Worm (Caenorhabditis elegans) whole organism, L3 larva: ENCODE results near the gene abt-1.

ENCODE experiments used
- ceh-82 ChIP-seq: fragments of 150-350 bp; optimal IDR thresholded peaks from 2 replicates; lab custom pipeline; 2014; ENCODE audit warnings: missing biosample characterization, missing genetic modification characterization
- egl-27 ChIP-seq: sonication (generic microtip); optimal IDR thresholded peaks from 4 replicates; lab custom pipeline; 2017; ENCODE audit warnings: missing biosample characterization, missing genetic modification reagents, missing genetic modification characterization
- fkh-10 ChIP-seq: sonication (generic microtip); optimal IDR thresholded peaks from 2 replicates; lab custom pipeline; 2017; ENCODE audit warnings: missing biosample characterization, missing genetic modification reagents, missing genetic modification characterization
- mdl-1 ChIP-seq: fragments of 150-350 bp; optimal IDR thresholded peaks from 2 replicates; lab custom pipeline; 2014; ENCODE audit warnings: missing biosample characterization, missing genetic modification characterization
- nhr-25 ChIP-seq: sonication (generic microtip); optimal IDR thresholded peaks from 2 replicates; lab custom pipeline; 2017; ENCODE audit warnings: missing biosample characterization, missing genetic modification characterization
- skn-1 ChIP-seq: fragments of 150-350 bp; optimal IDR thresholded peaks from 2 replicates; lab custom pipeline; 2014; ENCODE audit warnings: missing biosample characterization, missing genetic modification characterization

DNA sequence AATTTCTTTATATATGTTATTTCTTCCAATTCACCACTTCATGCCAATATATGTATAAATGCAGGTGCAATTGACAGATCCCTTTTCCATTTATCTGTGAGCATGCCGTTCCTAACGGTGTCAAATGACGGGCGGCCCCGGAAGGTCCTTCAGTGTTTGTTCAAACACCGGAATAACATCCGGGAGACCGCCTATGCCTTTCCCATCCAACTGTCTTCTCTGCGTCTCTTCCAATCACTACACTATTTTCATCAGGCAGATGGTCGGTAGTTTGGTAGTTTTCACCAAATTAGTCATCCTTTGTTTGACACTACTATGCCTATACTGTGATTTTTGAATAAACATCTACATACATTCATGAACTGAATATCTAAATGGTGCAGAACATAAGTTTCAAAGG is 24.1 kb downstream of the abt-1 start:
- TF ChIP-seq fkh-10 (GFP tag; lab: Kevin White, UChicago) (no peak), mdl-1 (tag; lab: Kevin White, UChicago) (no peak), nhr-25 (tag; lab: Kevin White, UChicago) (no peak), ceh-82 (no peak), egl-27 (no peak), skn-1 (tag; lab: Kevin White, UChicago) (no peak)
